Worm (Caenorhabditis elegans) whole organism, late embryonic: Measurements from ENCODE around the gene drd-1.

Experiments used
- ama-1 ChIP-seq: fragments of 150-350 bp; optimal IDR thresholded peaks from 2 replicates; lab custom pipeline; 2014
- ceh-6 ChIP-seq: fragments of 200-800 bp; sonication (Bioruptor generic); optimal IDR thresholded peaks from 2 replicates; lab custom pipeline; 2018; ENCODE audit warnings: mild to moderate bottlenecking, missing genetic modification characterization, missing compliant biosample characterization
- elt-2 ChIP-seq: sonication (generic microtip); optimal IDR thresholded peaks from 2 replicates; lab custom pipeline; 2016; ENCODE audit warnings: missing genetic modification reagents, missing genetic modification characterization, missing compliant biosample characterization
- fkh-10 ChIP-seq: fragments of 150-350 bp; optimal IDR thresholded peaks from 2 replicates; lab custom pipeline; 2014; ENCODE audit warnings: missing biosample characterization, missing genetic modification reagents, missing genetic modification characterization
- nfya-1 ChIP-seq: sonication (generic microtip); optimal IDR thresholded peaks from 2 replicates; lab custom pipeline; 2017; ENCODE audit warnings: missing genetic modification characterization, mild to moderate bottlenecking, missing compliant biosample characterization, antibody characterized with exemption, moderate library complexity
- nhr-11 ChIP-seq: fragments of 150-350 bp; optimal IDR thresholded peaks from 2 replicates; lab custom pipeline; 2014; ENCODE audit warnings: missing biosample characterization, missing genetic modification characterization
- nhr-232 ChIP-seq: sonication (generic microtip); optimal IDR thresholded peaks from 2 replicates; lab custom pipeline; 2016; ENCODE audit warnings: missing genetic modification characterization, missing compliant biosample characterization
- pag-3 ChIP-seq: sonication (generic microtip); optimal IDR thresholded peaks from 2 replicates; lab custom pipeline; 2016; ENCODE audit warnings: missing compliant biosample characterization, missing genetic modification characterization, borderline replicate concordance
- pha-4 ChIP-seq: fragments of 150-350 bp; optimal IDR thresholded peaks from 2 replicates; lab custom pipeline; 2018; ENCODE audit warnings: missing biosample characterization, missing genetic modification reagents, missing genetic modification characterization
- pros-1 ChIP-seq: fragments of 150-350 bp; optimal IDR thresholded peaks from 2 replicates; lab custom pipeline; 2014; ENCODE audit warnings: missing biosample characterization, missing genetic modification reagents, missing genetic modification characterization
- rnt-1 ChIP-seq: sonication (generic microtip); optimal IDR thresholded peaks from 2 replicates; lab custom pipeline; 2016; ENCODE audit warnings: missing genetic modification characterization, missing compliant biosample characterization
- tbx-7 ChIP-seq: sonication (generic microtip); optimal IDR thresholded peaks from 2 replicates; lab custom pipeline; 2016; ENCODE audit warnings: missing genotype, missing genetic modification characterization, missing compliant biosample characterization
- ttx-3 ChIP-seq: sonication (generic microtip); optimal IDR thresholded peaks from 2 replicates; lab custom pipeline; 2016; ENCODE audit warnings: missing genetic modification reagents, missing genetic modification characterization, missing compliant biosample characterization
- unc-55 ChIP-seq: sonication (generic microtip); optimal IDR thresholded peaks from 2 replicates; lab custom pipeline; 2017; ENCODE audit warnings: missing biosample characterization, missing genetic modification reagents, missing genetic modification characterization

- TF ChIP-seq pag-3 (no peak), nfya-1 (tag; lab: Kevin White, UChicago) (no peak), unc-55 (GFP tag; lab: Kevin White, UChicago) (no peak), pha-4 (tag; lab: Kevin White, UChicago) (no peak), ceh-6 (GFP tag; lab: Kevin White, UChicago) (no peak), tbx-7 (tag; lab: Kevin White, UChicago) (no peak), elt-2 (tag; lab: Kevin White, UChicago) (no peak), nhr-232 (no peak), ama-1 (no peak), pros-1 (no peak), fkh-10 (GFP tag; lab: Kevin White, UChicago) (no peak), rnt-1 (no peak), nhr-11 (no peak), ttx-3 (no peak)
Measured at ce11 chrII:8369059-8369458, 18.8 kb upstream of the drd-1 start, which contains the start of gene amt-3.
